Worm (Caenorhabditis elegans) whole organism, L1 larva: Measurements from ENCODE around the gene ugt-9.
A peak's percentile ranks its signal among the peaks of the same experiment; 100 is the strongest.
"Not testable (repeated sequence)": the region's sequence is repeated elsewhere in the genome, so short reads cannot be mapped to it uniquely, and the experiment has no call there.

Experiments
- C34B4.2 ChIP-seq: sonication (generic microtip); optimal IDR thresholded peaks from 2 replicates; lab custom pipeline; 2017; ENCODE audit warnings: mild to moderate bottlenecking, missing genetic modification characterization, missing compliant biosample characterization
- ama-1 ChIP-seq: fragments of 150-350 bp; optimal IDR thresholded peaks from 2 replicates; lab custom pipeline; 2014
- blmp-1 ChIP-seq: fragments of 150-350 bp; optimal IDR thresholded peaks from 2 replicates; lab custom pipeline; 2014; ENCODE audit warnings: missing biosample characterization, missing genetic modification characterization
- ceh-63 ChIP-seq: fragments of 200-800 bp; sonication (Bioruptor generic); optimal IDR thresholded peaks from 2 replicates; lab custom pipeline; 2018; ENCODE audit warnings: mild to moderate bottlenecking, missing genetic modification characterization, missing compliant biosample characterization
- ceh-82 ChIP-seq, 3 experiments: fragments of 150-350 bp in 1 of 3; sonication (generic microtip) in 2 of 3; optimal IDR thresholded peaks; 2 replicates each; lab custom pipeline; 2014 to 2017; ENCODE audit warnings: missing biosample characterization in 3 of 3, missing genetic modification characterization in 3 of 3
- ceh-90 ChIP-seq: sonication (generic microtip); optimal IDR thresholded peaks from 2 replicates; lab custom pipeline; 2016; ENCODE audit warnings: missing genetic modification characterization, missing compliant biosample characterization
- ces-1 ChIP-seq: fragments of 150-350 bp; optimal IDR thresholded peaks from 2 replicates; lab custom pipeline; 2014; ENCODE audit warnings: missing biosample characterization, missing genetic modification reagents, missing genetic modification characterization
- dsc-1 ChIP-seq: sonication (generic microtip); optimal IDR thresholded peaks from 2 replicates; lab custom pipeline; 2016; ENCODE audit warnings: mild to moderate bottlenecking, missing genetic modification characterization, missing compliant biosample characterization
- efl-1 ChIP-seq, 4 experiments: fragments of 150-350 bp; optimal IDR thresholded peaks in 3 of 4; peaks in 1 of 4; 1 replicate in 1 of 4; 2 replicates in 3 of 4; lab custom pipeline; 2014; ENCODE audit warnings: missing biosample characterization in 2 of 4, missing genetic modification characterization in 2 of 4, missing genetic modification reagents in 2 of 4
- efl-3 ChIP-seq: fragments of 200-800 bp; sonication (Bioruptor generic); optimal IDR thresholded peaks from 2 replicates; lab custom pipeline; 2018; ENCODE audit warnings: mild to moderate bottlenecking, missing genetic modification characterization, missing compliant biosample characterization
- elt-3 ChIP-seq, 6 experiments: fragments of 150-350 bp in 1 of 6; sonication (generic microtip); optimal IDR thresholded peaks; 2 replicates each; lab custom pipeline; 2017 to 2018; ENCODE audit warnings: missing biosample characterization in 6 of 6, missing genetic modification characterization in 6 of 6, inconsistent platforms in 1 of 6
- ets-5 ChIP-seq: fragments of 200-800 bp; sonication (Bioruptor generic); IDR thresholded peaks from 2 replicates; pipeline ENCODE4 v1.3.6; 2022; ENCODE audit warnings: missing genetic modification characterization, missing compliant biosample characterization
- fkh-4 ChIP-seq: sonication (generic microtip); optimal IDR thresholded peaks from 2 replicates; lab custom pipeline; 2016; ENCODE audit warnings: missing compliant biosample characterization, missing genetic modification characterization, borderline replicate concordance
- fos-1 ChIP-seq: fragments of 150-350 bp; optimal IDR thresholded peaks from 2 replicates; lab custom pipeline; 2014; ENCODE audit warnings: missing biosample characterization, missing genetic modification characterization
- grh-1 ChIP-seq: fragments of 200-800 bp; sonication (Bioruptor generic); IDR thresholded peaks from 2 replicates; pipeline ENCODE4 v1.3.6; 2022; ENCODE audit warnings: missing genetic modification reagents, missing genetic modification characterization, missing compliant biosample characterization
- hlh-4 ChIP-seq: sonication (generic microtip); optimal IDR thresholded peaks from 2 replicates; lab custom pipeline; 2016; ENCODE audit warnings: mild to moderate bottlenecking, missing genetic modification characterization, missing compliant biosample characterization
- isw-1 ChIP-seq: fragments of 200-800 bp; sonication (Bioruptor generic); IDR thresholded peaks from 2 replicates; pipeline ENCODE4 v1.3.6; 2022; ENCODE audit warnings: missing genetic modification characterization, missing compliant biosample characterization
- lin-14 ChIP-seq: fragments of 200-800 bp; sonication (Bioruptor generic); optimal IDR thresholded peaks from 2 replicates; lab custom pipeline; 2018; ENCODE audit warnings: mild to moderate bottlenecking, missing genetic modification characterization, moderate library complexity, missing compliant biosample characterization
- lin-35 ChIP-seq, 2 experiments: fragments of 150-350 bp; optimal IDR thresholded peaks; 2 replicates each; lab custom pipeline; 2014; ENCODE audit warnings: missing biosample characterization in 2 of 2, missing genetic modification characterization in 2 of 2, missing genetic modification reagents in 2 of 2
- lin-39 ChIP-seq: fragments of 150-350 bp; optimal IDR thresholded peaks from 2 replicates; lab custom pipeline; 2014; ENCODE audit warnings: missing biosample characterization, missing genetic modification reagents, missing genetic modification characterization
- lsy-2 ChIP-seq, 2 experiments: fragments of 150-350 bp; optimal IDR thresholded peaks; 2 replicates each; lab custom pipeline; 2014; ENCODE audit warnings: missing biosample characterization in 2 of 2, missing genetic modification characterization in 2 of 2
- nhr-11 ChIP-seq: fragments of 150-350 bp; optimal IDR thresholded peaks from 2 replicates; lab custom pipeline; 2014; ENCODE audit warnings: missing biosample characterization, missing genetic modification characterization
- nhr-237 ChIP-seq: fragments of 150-350 bp; optimal IDR thresholded peaks from 2 replicates; lab custom pipeline; 2014; ENCODE audit warnings: missing biosample characterization, missing genetic modification characterization
- nhr-28 ChIP-seq: fragments of 150-350 bp; optimal IDR thresholded peaks from 2 replicates; lab custom pipeline; 2014; ENCODE audit warnings: missing biosample characterization, missing genetic modification characterization
- nhr-47 ChIP-seq: sonication (generic microtip); optimal IDR thresholded peaks from 2 replicates; lab custom pipeline; 2016; ENCODE audit warnings: mild to moderate bottlenecking, missing genetic modification characterization, moderate library complexity, missing compliant biosample characterization
- nhr-85 ChIP-seq: sonication (generic microtip); peaks from one replicate; lab custom pipeline; 2016; ENCODE audit warnings: missing genetic modification characterization, inconsistent platforms, missing compliant biosample characterization
- rnt-1 ChIP-seq: sonication (generic microtip); optimal IDR thresholded peaks from 2 replicates; lab custom pipeline; 2016; ENCODE audit warnings: mild to moderate bottlenecking, missing genetic modification characterization, moderate library complexity, missing compliant biosample characterization
- skn-1 ChIP-seq: fragments of 150-350 bp; optimal IDR thresholded peaks from 2 replicates; lab custom pipeline; 2014; ENCODE audit warnings: missing biosample characterization, missing genetic modification characterization
- sptf-1 ChIP-seq: fragments of 150-350 bp; optimal IDR thresholded peaks from 2 replicates; lab custom pipeline; 2014; ENCODE audit warnings: missing biosample characterization, missing genetic modification characterization
- sup-37 ChIP-seq: fragments of 200-800 bp; sonication (Bioruptor generic); optimal IDR thresholded peaks from 2 replicates; lab custom pipeline; 2018; ENCODE audit warnings: mild to moderate bottlenecking, missing genetic modification characterization, missing compliant biosample characterization
- swsn-7 ChIP-seq: sonication (generic microtip); optimal IDR thresholded peaks from 2 replicates; lab custom pipeline; 2016; ENCODE audit warnings: missing genetic modification characterization, missing compliant biosample characterization
- unc-62 ChIP-seq: fragments of 150-350 bp; optimal IDR thresholded peaks from 2 replicates; lab custom pipeline; 2014; ENCODE audit warnings: missing biosample characterization, missing genetic modification reagents, missing genetic modification characterization
- xbp-1 ChIP-seq: sonication (generic microtip); optimal IDR thresholded peaks from 2 replicates; lab custom pipeline; 2016; ENCODE audit warnings: missing genetic modification characterization, missing compliant biosample characterization
- zag-1 ChIP-seq: fragments of 150-350 bp; optimal IDR thresholded peaks from 2 replicates; lab custom pipeline; 2014; ENCODE audit warnings: missing biosample characterization, missing genetic modification characterization
- ztf-4 ChIP-seq: fragments of 150-350 bp; optimal IDR thresholded peaks from 2 replicates; lab custom pipeline; 2014; ENCODE audit warnings: missing biosample characterization, missing genetic modification characterization

Gene ugt-9

ce11 chrV:4889976-4890479, 5.8 kb upstream of the ugt-9 start, which contains the start of gene T19H12.2:
Gene T19H12.2, plus strand, starts transcription at chrV:4890429.
- TF ChIP-seq lsy-2 (tag; optimal IDR thresholded peaks at IDR 0.05; lab: Kevin White, UChicago) (peak in 1 of 2 experiments; percentile 57), sptf-1 (tag; lab: Kevin White, UChicago) (no peak), dsc-1 (tag; lab: Kevin White, UChicago) (no peak), lin-14 (no peak), blmp-1 (tag; lab: Kevin White, UChicago) (peak; percentile 22), nhr-11 (no peak)

ce11 chrV:4890781-4891180, 5.1 kb upstream of the ugt-9 start:
- TF ChIP-seq efl-1 (optimal IDR thresholded peaks at IDR 0.05; lab: Kevin White, UChicago) (no peak), efl-1 (GFP tag; optimal IDR thresholded peaks at IDR 0.05 in 1 of 2; lab: Kevin White, UChicago) (peak in 1 of 2 experiments; percentile 15), nhr-85 (tag; lab: Kevin White, UChicago) (no peak), lin-35 (GFP tag; optimal IDR thresholded peaks at IDR 0.05; lab: Kevin White, UChicago) (no peak), unc-62 (GFP tag; lab: Kevin White, UChicago) (no peak), isw-1 (GFP tag; lab: Robert Waterston, UW) (no peak)

ce11 chrV:4891305-4891704, 4.5 kb upstream of the ugt-9 start:
- no peak for TF ChIP-seq swsn-7 (tag; lab: Kevin White, UChicago)
- TF ChIP-seq nhr-47 (tag; lab: Kevin White, UChicago): no peak
- no peak for TF ChIP-seq lin-39
- TF ChIP-seq elt-3 (tag; optimal IDR thresholded peaks at IDR 0.05; lab: Kevin White, UChicago): no peak
- no peak for TF ChIP-seq nhr-28 (tag; lab: Kevin White, UChicago)
- TF ChIP-seq rnt-1 (tag; lab: Kevin White, UChicago): no peak
- TF ChIP-seq zag-1 (tag; lab: Kevin White, UChicago): no peak
- no peak for TF ChIP-seq hlh-4 (tag; lab: Kevin White, UChicago)
- no peak for TF ChIP-seq nhr-237 (tag; lab: Kevin White, UChicago)
- TF ChIP-seq grh-1 (GFP tag; lab: Robert Waterston, UW): no peak

ce11 chrV:4894971-4895370, 877 bp upstream of the ugt-9 start, which contains the start of gene ugt-11:
Gene ugt-11, minus strand, starts transcription at chrV:4895071.
- TF ChIP-seq grh-1 (GFP tag; lab: Robert Waterston, UW) (no peak), lin-35 (GFP tag; optimal IDR thresholded peaks at IDR 0.05; lab: Kevin White, UChicago) (no peak), ceh-63 (GFP tag; lab: Kevin White, UChicago) (no peak), ceh-82 (tag; optimal IDR thresholded peaks at IDR 0.05; lab: Kevin White, UChicago) (no peak), ces-1 (GFP tag; lab: Kevin White, UChicago) (no peak), C34B4.2 (no peak), ceh-90 (tag; lab: Kevin White, UChicago) (no peak), ets-5 (GFP tag; lab: Robert Waterston, UW) (no peak), fos-1 (tag; lab: Kevin White, UChicago) (no peak), fkh-4 (tag; lab: Kevin White, UChicago) (no peak), sup-37 (GFP tag; lab: Kevin White, UChicago) (no peak), efl-3 (GFP tag; lab: Kevin White, UChicago) (no peak), skn-1 (no peak)

- not testable (repeated sequence) for TF ChIP-seq ama-1 (lab: Kevin White, UChicago); xbp-1; ztf-4
Measured at ce11 chrV:4900020-4900419, 4.2 kb downstream of the ugt-9 start, which contains the start of gene ugt-10. Gene ugt-10, minus strand, starts transcription at chrV:4900120.
